Worm (Caenorhabditis elegans): ENCODE data around the gene msi-1.

- TF ChIP-seq W03F9.2 (tag; optimal IDR thresholded peaks at IDR 0.05), result no peak
- TF ChIP-seq him-1 (tag; optimal IDR thresholded peaks at IDR 0.05), result no peak
Measured at ce11 chrIII:3959206-3959605, 17.0 kb downstream of the msi-1 start.

All from whole organism, L4/young adult.